Fruit fly (Drosophila melanogaster) whole organism, embryonic: Measurements from ENCODE around the gene lark.

ENCODE experiments used
- B-H2 ChIP-seq: fragments of 200-800 bp; sonication (Bioruptor generic); optimal IDR thresholded peaks from 2 replicates; lab custom pipeline; 2018; ENCODE audit warnings: missing biosample characterization, mild to moderate bottlenecking, missing genetic modification characterization
- C15 ChIP-seq: fragments of 200-800 bp; sonication (Bioruptor generic); IDR thresholded peaks from 3 replicates; pipeline ENCODE4 v1.3.6; 2022; ENCODE audit warnings: missing biosample characterization, missing genetic modification characterization
- CG1024 ChIP-seq: fragments of 200-800 bp; sonication (Bioruptor generic); IDR thresholded peaks from 2 replicates; pipeline ENCODE4 v1.3.6; 2022; ENCODE audit warnings: missing biosample characterization, missing genetic modification characterization
- CG10565 ChIP-seq: fragments of 200-800 bp; sonication (Bioruptor generic); optimal IDR thresholded peaks from 3 replicates; lab custom pipeline; 2016; ENCODE audit warnings: missing biosample characterization, mild to moderate bottlenecking, missing genetic modification characterization
- CG10654 ChIP-seq: fragments of 200-800 bp; sonication (Bioruptor generic); optimal IDR thresholded peaks from 2 replicates; lab custom pipeline; 2016; ENCODE audit warnings: missing biosample characterization, missing genetic modification characterization
- CG11723 ChIP-seq: fragments of 200-800 bp; sonication (Bioruptor generic); optimal IDR thresholded peaks from 2 replicates; lab custom pipeline; 2017; ENCODE audit warnings: missing biosample characterization, mild to moderate bottlenecking, missing genetic modification characterization
- CG12219 ChIP-seq: fragments of 200-800 bp; sonication (Bioruptor generic); optimal IDR thresholded peaks from 3 replicates; lab custom pipeline; 2018; ENCODE audit warnings: missing biosample characterization, mild to moderate bottlenecking, missing genetic modification characterization
- CG13894 ChIP-seq: fragments of 200-800 bp; sonication (Bioruptor generic); optimal IDR thresholded peaks from 3 replicates; lab custom pipeline; 2018; ENCODE audit warnings: missing biosample characterization, mild to moderate bottlenecking, missing genetic modification characterization, moderate library complexity
- CG15514 ChIP-seq: fragments of 200-800 bp; sonication (Bioruptor generic); optimal IDR thresholded peaks from 3 replicates; lab custom pipeline; 2017; ENCODE audit warnings: missing biosample characterization, missing genetic modification characterization, mild to moderate bottlenecking, moderate library complexity, missing genetic modification reagents
- CG16815 ChIP-seq: fragments of 200-800 bp; sonication (Bioruptor generic); optimal IDR thresholded peaks from 3 replicates; lab custom pipeline; 2017; ENCODE audit warnings: missing biosample characterization, mild to moderate bottlenecking, missing genetic modification characterization
- CG17186 ChIP-seq: fragments of 200-800 bp; sonication (Bioruptor generic); optimal IDR thresholded peaks from 3 replicates; lab custom pipeline; 2017; ENCODE audit warnings: missing biosample characterization, missing genetic modification reagents, missing genetic modification characterization
- CG17361 ChIP-seq: fragments of 200-800 bp; sonication (Bioruptor generic); IDR thresholded peaks from 3 replicates; pipeline ENCODE4 v1.3.6; 2022; ENCODE audit warnings: missing biosample characterization, missing genetic modification characterization
- CG18599 ChIP-seq: fragments of 200-800 bp; sonication (Bioruptor generic); optimal IDR thresholded peaks from 3 replicates; lab custom pipeline; 2017; ENCODE audit warnings: missing biosample characterization, missing genetic modification characterization, mild to moderate bottlenecking, moderate library complexity, missing genetic modification reagents
- CG2889 ChIP-seq: fragments of 200-800 bp; sonication (Bioruptor generic); IDR thresholded peaks from 3 replicates; pipeline ENCODE4 v1.3.6; 2022; ENCODE audit warnings: missing biosample characterization, missing genetic modification characterization
- CG30403 ChIP-seq: fragments of 200-800 bp; sonication (Bioruptor generic); optimal IDR thresholded peaks from 3 replicates; lab custom pipeline; 2016; ENCODE audit warnings: missing biosample characterization, missing genetic modification characterization
- CG32772 ChIP-seq: fragments of 200-800 bp; sonication (Bioruptor generic); IDR thresholded peaks from 2 replicates; pipeline ENCODE4 v1.3.6; 2022; ENCODE audit warnings: missing biosample characterization, missing genetic modification characterization
- CG3407 ChIP-seq: fragments of 200-800 bp; sonication (Bioruptor generic); optimal IDR thresholded peaks from 2 replicates; lab custom pipeline; 2018; ENCODE audit warnings: missing biosample characterization, mild to moderate bottlenecking, missing genetic modification characterization
- CG4328 ChIP-seq: fragments of 200-800 bp; sonication (Bioruptor generic); optimal IDR thresholded peaks from 3 replicates; lab custom pipeline; 2017; ENCODE audit warnings: missing biosample characterization, missing genetic modification reagents, missing genetic modification characterization
- CG4820 ChIP-seq: fragments of 200-800 bp; sonication (Bioruptor generic); optimal IDR thresholded peaks from 3 replicates; lab custom pipeline; 2016; ENCODE audit warnings: missing biosample characterization, missing genetic modification characterization
- CG5953 ChIP-seq: fragments of 200-800 bp; sonication (Bioruptor generic); IDR thresholded peaks from 2 replicates; pipeline ENCODE4 v1.3.6; 2022; ENCODE audit warnings: missing biosample characterization, missing genetic modification characterization
- CG8089 ChIP-seq: fragments of 200-800 bp; sonication (Bioruptor generic); optimal IDR thresholded peaks from 3 replicates; lab custom pipeline; 2016; ENCODE audit warnings: missing biosample characterization, missing genetic modification characterization
- CG9609 ChIP-seq: fragments of 200-800 bp; sonication (Bioruptor generic); optimal IDR thresholded peaks from 3 replicates; lab custom pipeline; 2016; ENCODE audit warnings: missing biosample characterization, missing genetic modification characterization
- Fer3 ChIP-seq: fragments of 200-800 bp; sonication (Bioruptor generic); optimal IDR thresholded peaks from 2 replicates; lab custom pipeline; 2018; ENCODE audit warnings: missing biosample characterization, mild to moderate bottlenecking, missing genetic modification characterization, moderate library complexity
- Hey ChIP-seq: fragments of 200-800 bp; sonication (Bioruptor generic); optimal IDR thresholded peaks from 3 replicates; lab custom pipeline; 2018; ENCODE audit warnings: missing biosample characterization, mild to moderate bottlenecking, missing genetic modification characterization
- HmgD ChIP-seq: fragments of 200-800 bp; sonication (Bioruptor generic); optimal IDR thresholded peaks from 3 replicates; lab custom pipeline; 2016; ENCODE audit warnings: missing biosample characterization, missing genetic modification characterization
- Hr3 ChIP-seq: fragments of 200-800 bp; sonication (Bioruptor generic); optimal IDR thresholded peaks from 3 replicates; lab custom pipeline; 2016; ENCODE audit warnings: missing biosample characterization, missing genetic modification characterization
- Hr51 ChIP-seq, 2 experiments: fragments of 200-800 bp; sonication (Bioruptor generic); optimal IDR thresholded peaks; 2 replicates in 1 of 2; 3 replicates in 1 of 2; lab custom pipeline; 2016 to 2018; ENCODE audit warnings: missing biosample characterization in 2 of 2, missing genetic modification characterization in 2 of 2, mild to moderate bottlenecking in 1 of 2, moderate library complexity in 1 of 2
- Lhr ChIP-seq: fragments of 200-800 bp; sonication (Bioruptor generic); optimal IDR thresholded peaks from 3 replicates; lab custom pipeline; 2017; ENCODE audit warnings: mild to moderate bottlenecking, missing biosample characterization, missing genetic modification reagents, missing genetic modification characterization
- Mrtf ChIP-seq: fragments of 200-800 bp; sonication (Bioruptor generic); IDR thresholded peaks from 3 replicates; pipeline ENCODE4 v1.3.6; 2022; ENCODE audit warnings: missing biosample characterization, missing genetic modification characterization
- Oaz ChIP-seq: fragments of 200-800 bp; sonication (Bioruptor generic); IDR thresholded peaks from 2 replicates; pipeline ENCODE4 v1.3.6; 2022; ENCODE audit warnings: missing biosample characterization, missing genetic modification characterization
- Oli ChIP-seq: fragments of 200-800 bp; sonication (Bioruptor generic); optimal IDR thresholded peaks from 2 replicates; lab custom pipeline; 2018; ENCODE audit warnings: missing biosample characterization, mild to moderate bottlenecking, missing genetic modification characterization, moderate library complexity
- Pdp1 ChIP-seq, 2 experiments: fragments of 200-800 bp; sonication (Bioruptor generic); optimal IDR thresholded peaks; 3 replicates each; lab custom pipeline; 2016; ENCODE audit warnings: missing biosample characterization in 2 of 2, missing genetic modification characterization in 2 of 2, mild to moderate bottlenecking in 1 of 2, moderate library complexity in 1 of 2
- cas ChIP-seq: fragments of 200-800 bp; sonication (Bioruptor generic); IDR thresholded peaks from 2 replicates; pipeline ENCODE4 v1.3.6; 2022; ENCODE audit warnings: missing biosample characterization, missing genetic modification characterization
- caup ChIP-seq: fragments of 200-800 bp; sonication (Bioruptor generic); optimal IDR thresholded peaks from 3 replicates; lab custom pipeline; 2017; ENCODE audit warnings: missing biosample characterization, mild to moderate bottlenecking, missing genetic modification characterization, moderate library complexity; ENCODE audit not compliant: severe bottlenecking
- da ChIP-seq: fragments of 200-800 bp; sonication (Bioruptor generic); optimal IDR thresholded peaks from 2 replicates; lab custom pipeline; 2016; ENCODE audit warnings: missing biosample characterization, missing genetic modification characterization
- fd64A ChIP-seq: fragments of 200-800 bp; sonication (Bioruptor generic); optimal IDR thresholded peaks from 3 replicates; lab custom pipeline; 2018; ENCODE audit warnings: missing biosample characterization, mild to moderate bottlenecking, missing genetic modification characterization
- gro ChIP-seq: fragments of 200-800 bp; sonication (Bioruptor generic); optimal IDR thresholded peaks from 2 replicates; lab custom pipeline; 2016; ENCODE audit warnings: missing biosample characterization, missing genetic modification characterization
- gsb ChIP-seq: fragments of 200-800 bp; sonication (Bioruptor generic); IDR thresholded peaks from 2 replicates; pipeline ENCODE4 v1.3.6; 2022; ENCODE audit warnings: missing biosample characterization, missing genetic modification characterization
- lilli ChIP-seq: fragments of 200-800 bp; sonication (Bioruptor generic); optimal IDR thresholded peaks from 3 replicates; lab custom pipeline; 2016; ENCODE audit warnings: missing biosample characterization, missing genetic modification characterization
- mam ChIP-seq: fragments of 200-800 bp; sonication (Bioruptor generic); optimal IDR thresholded peaks from 3 replicates; lab custom pipeline; 2016; ENCODE audit warnings: missing biosample characterization, missing genetic modification characterization
- nau ChIP-seq: fragments of 200-800 bp; sonication (Bioruptor generic); optimal IDR thresholded peaks from 3 replicates; lab custom pipeline; 2017; ENCODE audit warnings: missing biosample characterization, mild to moderate bottlenecking, missing genetic modification characterization, missing genetic modification reagents
- nmo ChIP-seq: fragments of 200-800 bp; sonication (Bioruptor generic); optimal IDR thresholded peaks from 2 replicates; lab custom pipeline; 2018; ENCODE audit warnings: missing biosample characterization, mild to moderate bottlenecking, missing genetic modification characterization, moderate library complexity
- pnt ChIP-seq: fragments of 200-800 bp; sonication (Bioruptor generic); optimal IDR thresholded peaks from 3 replicates; lab custom pipeline; 2016; ENCODE audit warnings: missing biosample characterization, missing genetic modification characterization
- salm ChIP-seq: fragments of 200-800 bp; sonication (Bioruptor generic); optimal IDR thresholded peaks from 2 replicates; lab custom pipeline; 2018; ENCODE audit warnings: missing biosample characterization, mild to moderate bottlenecking, missing genetic modification characterization
- sqz ChIP-seq: fragments of 200-800 bp; sonication (Bioruptor generic); optimal IDR thresholded peaks from 3 replicates; lab custom pipeline; 2018; ENCODE audit warnings: missing biosample characterization, mild to moderate bottlenecking, missing genetic modification characterization
- tgo ChIP-seq: fragments of 200-800 bp; sonication (Bioruptor generic); IDR thresholded peaks from 3 replicates; pipeline ENCODE4 v1.3.6; 2022; ENCODE audit warnings: missing biosample characterization, missing genetic modification characterization
- tin ChIP-seq: fragments of 200-800 bp; sonication (Bioruptor generic); optimal IDR thresholded peaks from 3 replicates; lab custom pipeline; 2016; ENCODE audit warnings: missing biosample characterization, missing genetic modification characterization
- toy ChIP-seq: fragments of 200-800 bp; sonication (Bioruptor generic); IDR thresholded peaks from 2 replicates; pipeline ENCODE4 v1.3.6; 2022; ENCODE audit warnings: missing biosample characterization, missing genetic modification characterization
- zfh1 ChIP-seq: fragments of 200-800 bp; sonication (Bioruptor generic); IDR thresholded peaks from 3 replicates; pipeline ENCODE4 v1.3.6; 2022; ENCODE audit warnings: missing biosample characterization, missing genetic modification characterization

lark gene

dm6 chr3L:7328567-7329253 lies 10.4 kb upstream of the lark start, which contains the start of the genes mrva, CG42307 and mus312 (continued):
- TF ChIP-seq CG9609 (GFP tag; lab: Kevin White, UChicago) (no peak), CG3407 (no peak), CG4328 (GFP tag; lab: Kevin White, UChicago) (peak; percentile 92), zfh1 (GFP tag; lab: Robert Waterston, UW) (peak; percentile 85), nau (GFP tag; lab: Kevin White, UChicago) (no peak), tgo (GFP tag; lab: Robert Waterston, UW) (peak; percentile 90), Oaz (GFP tag; lab: Robert Waterston, UW) (peak; percentile 78), CG2889 (peak; percentile 71; the same call in 2 of the 3 replicates), Fer3 (tag; lab: Kevin White, UChicago) (peak; percentile 91), CG10654 (GFP tag; lab: Kevin White, UChicago) (peak; percentile 82), Lhr (GFP tag; lab: Kevin White, UChicago) (peak; percentile 62), caup (GFP tag; lab: Kevin White, UChicago) (peak; percentile 75), lilli (GFP tag; lab: Kevin White, UChicago) (peak; percentile 78), CG10565 (GFP tag; lab: Kevin White, UChicago) (no peak), sqz (no peak), Mrtf (peak; percentile 83), Oli (peak; percentile 89), toy (GFP tag; lab: Robert Waterston, UW) (peak; percentile 59; the same call in 1 of the 2 replicates), CG4820 (GFP tag; lab: Kevin White, UChicago) (peak; percentile 72), CG13894 (tag; lab: Kevin White, UChicago) (peak; percentile 94), pnt (GFP tag; lab: Kevin White, UChicago) (peak; percentile 18), tin (GFP tag; lab: Kevin White, UChicago) (peak; percentile 82), CG17186 (GFP tag; lab: Kevin White, UChicago) (peak; percentile 23), gsb (0 out of 2 replicates have a peak, but pooled peaks have one; percentile 12), CG1024 (GFP tag; lab: Robert Waterston, UW) (no peak), Hr3 (peak; percentile 90), CG16815 (GFP tag; lab: Kevin White, UChicago) (peak; percentile 68), CG30403 (GFP tag; lab: Kevin White, UChicago) (peak; percentile 84), Hey (tag; lab: Kevin White, UChicago) (no peak), CG17361 (GFP tag; lab: Robert Waterston, UW) (peak; percentile 96), HmgD (no peak), CG15514 (GFP tag; lab: Kevin White, UChicago) (peak; percentile 80), fd64A (GFP tag; lab: Kevin White, UChicago) (peak; percentile 14), CG12219 (GFP tag; lab: Kevin White, UChicago) (peak; percentile 32), CG32772 (GFP tag; lab: Robert Waterston, UW) (peak; percentile 82), gro (no peak), CG11723 (GFP tag; lab: Kevin White, UChicago) (peak; percentile 69), cas (GFP tag; lab: Robert Waterston, UW) (peak; percentile 49; the same call in 1 of the 2 replicates), nmo (peak; percentile 80), CG18599 (peak; percentile 93), Hr51 (GFP tag; optimal IDR thresholded peaks at IDR 0.05; lab: Kevin White, UChicago) (peak in 1 of 2 experiments; percentile 54), da (GFP tag; lab: Kevin White, UChicago) (no peak), B-H2 (GFP tag; lab: Kevin White, UChicago) (peak; percentile 97), mam (GFP tag; lab: Kevin White, UChicago) (peak; percentile 51), CG8089 (GFP tag; lab: Kevin White, UChicago) (peak; percentile 35), CG5953 (GFP tag; lab: Robert Waterston, UW) (peak; percentile 68; the same call in 1 of the 2 replicates), salm (peak; percentile 87), C15 (0 out of 3 replicates have a peak, but pooled peaks have one; percentile 66), Pdp1 (GFP tag; optimal IDR thresholded peaks at IDR 0.05; lab: Kevin White, UChicago) (peak; percentile 52 to 76)
